Worm (Caenorhabditis elegans): Measurements from ENCODE around the gene ZK381.2.

ce11 chrIV:6941101-6941500, 24.2 kb upstream of the ZK381.2 start:
- no peak for TF ChIP-seq blmp-1 (tag; optimal IDR thresholded peaks at IDR 0.05)
- TF ChIP-seq elt-3 (tag; optimal IDR thresholded peaks at IDR 0.05): no peak
- no peak for TF ChIP-seq sptf-1 (tag; optimal IDR thresholded peaks at IDR 0.05)
- no peak for TF ChIP-seq hlh-1 (tag; optimal IDR thresholded peaks at IDR 0.05)
- TF ChIP-seq flh-1 (GFP tag; optimal IDR thresholded peaks at IDR 0.05): no peak
- no peak for TF ChIP-seq mab-5 (tag; optimal IDR thresholded peaks at IDR 0.05)
- TF ChIP-seq unc-62 (GFP tag; optimal IDR thresholded peaks at IDR 0.05): no peak
- no peak for TF ChIP-seq pha-4 (tag; optimal IDR thresholded peaks at IDR 0.05)
- TF ChIP-seq ceh-39 (tag; optimal IDR thresholded peaks at IDR 0.05): no peak
- TF ChIP-seq ztf-11 (tag; optimal IDR thresholded peaks at IDR 0.05): no peak

All from whole organism, mixed stage, embryonic.